Worm (Caenorhabditis elegans) whole organism, midembryonic: Measurements from ENCODE around the gene mam-6.

Experiments used
- med-1 ChIP-seq: sonication (generic microtip); optimal IDR thresholded peaks from 2 replicates; lab custom pipeline; 2017; ENCODE audit warnings: missing genetic modification characterization, mild to moderate bottlenecking, missing compliant biosample characterization, antibody characterized with exemption, missing genetic modification reagents; ENCODE audit not compliant: insufficient read depth
- ref-1 ChIP-seq: fragments of 200-800 bp; sonication (Bioruptor generic); conservative IDR thresholded peaks from 2 replicates; pipeline ENCODE4 v1.3.6; 2022; ENCODE audit warnings: missing genetic modification reagents, missing genetic modification characterization, missing compliant biosample characterization

DNA sequence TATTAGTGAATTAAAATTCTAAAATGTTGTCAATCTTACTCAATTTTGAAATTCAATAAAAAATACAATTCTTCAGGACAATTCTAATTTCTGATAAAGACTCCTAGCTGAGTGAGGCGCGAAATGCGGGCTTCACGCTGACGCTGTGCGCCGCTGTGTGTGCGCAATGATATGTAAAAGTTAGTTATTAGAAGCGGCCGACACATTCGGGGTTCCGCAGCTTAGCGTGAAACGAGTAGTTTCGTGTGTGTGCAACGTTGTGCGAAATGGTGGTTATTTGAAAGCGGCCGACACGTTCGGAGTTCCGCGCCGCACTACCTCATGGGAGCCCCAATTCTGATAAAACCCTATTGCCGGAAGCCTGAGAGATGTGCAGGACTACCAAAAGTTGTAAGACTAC is 6.0 kb upstream of the mam-6 start:
- no peak for TF ChIP-seq med-1 (GFP tag; lab: Kevin White, UChicago)
- TF ChIP-seq ref-1 (GFP tag; lab: Robert Waterston, UW), result no peak
